Fruit fly (Drosophila melanogaster): ENCODE measurements around the gene Ugt316A1.

DNA sequence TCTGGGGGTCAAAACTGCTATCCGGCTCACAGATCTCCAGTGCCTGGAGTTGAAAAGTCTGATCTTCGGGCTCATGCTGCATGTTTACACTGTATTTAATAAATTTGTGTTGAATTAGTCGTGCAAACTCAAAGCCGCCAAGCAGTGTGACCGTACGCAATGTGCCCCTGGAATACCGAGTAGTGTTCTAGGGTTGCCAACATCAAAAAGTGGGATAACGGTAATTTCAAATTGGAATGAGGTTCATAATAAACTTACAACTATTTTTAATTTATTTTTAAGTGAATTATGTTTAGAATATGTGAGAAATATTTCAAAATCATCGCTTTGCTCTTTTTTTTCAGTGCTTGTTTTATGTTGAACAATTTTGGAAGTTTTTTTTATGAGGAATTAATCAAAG lies 37.6 kb upstream of the Ugt316A1 start, which contains the start of gene Gem2:
- no peak for TF ChIP-seq CG13204 (GFP tag; optimal IDR thresholded peaks at IDR 0.05)
- TF ChIP-seq CG8159 (tag; optimal IDR thresholded peaks at IDR 0.05) = no peak
- no peak for TF ChIP-seq rn (GFP tag; IDR thresholded peaks at IDR 0.05)
- TF ChIP-seq fd96Ca (GFP tag; IDR thresholded peaks at IDR 0.05) = no peak
- TF ChIP-seq Ets98B (GFP tag; IDR thresholded peaks at IDR 0.05) = no peak
- TF ChIP-seq CG12605 (GFP tag; IDR thresholded peaks at IDR 0.05) = no peak
- no peak for TF ChIP-seq Pif1B (GFP tag; optimal IDR thresholded peaks at IDR 0.05)
- TF ChIP-seq CG34367 (tag; optimal IDR thresholded peaks at IDR 0.05) = no peak
- TF ChIP-seq CG15710 (tag; optimal IDR thresholded peaks at IDR 0.05) = no peak
- TF ChIP-seq CG4496 (GFP tag; IDR thresholded peaks at IDR 0.05) = no peak
